Worm (Caenorhabditis elegans) whole organism, L2 larva: Measurements from ENCODE around the gene efk-1.
A peak's percentile ranks its signal among the peaks of the same experiment; 100 is the strongest.

Source experiments
- C34F6.9 ChIP-seq: fragments of 150-350 bp; optimal IDR thresholded peaks from 2 replicates; lab custom pipeline; 2014; ENCODE audit warnings: missing biosample characterization, missing genetic modification characterization
- Y55F3AM.14 ChIP-seq: fragments of 200-800 bp; sonication (Bioruptor generic); optimal IDR thresholded peaks from 2 replicates; lab custom pipeline; 2018; ENCODE audit warnings: mild to moderate bottlenecking, missing genetic modification characterization, missing compliant biosample characterization
- ZK546.5 ChIP-seq: sonication (generic microtip); optimal IDR thresholded peaks from 2 replicates; lab custom pipeline; 2017; ENCODE audit warnings: missing biosample characterization, missing genetic modification characterization
- alr-1 ChIP-seq: fragments of 150-350 bp; optimal IDR thresholded peaks from 2 replicates; lab custom pipeline; 2014; ENCODE audit warnings: missing biosample characterization, missing genetic modification characterization
- aly-2 ChIP-seq: fragments of 150-350 bp; optimal IDR thresholded peaks from 2 replicates; lab custom pipeline; 2014; ENCODE audit warnings: missing biosample characterization, missing genetic modification characterization
- ama-1 ChIP-seq: fragments of 150-350 bp; optimal IDR thresholded peaks from 2 replicates; lab custom pipeline; 2018; ENCODE audit warnings: inconsistent platforms
- blmp-1 ChIP-seq: sonication (generic microtip); optimal IDR thresholded peaks from 2 replicates; lab custom pipeline; 2017; ENCODE audit warnings: missing genetic modification characterization, mild to moderate bottlenecking, missing compliant biosample characterization, antibody characterized with exemption, moderate library complexity; ENCODE audit not compliant: insufficient read depth
- ceh-82 ChIP-seq: fragments of 150-350 bp; optimal IDR thresholded peaks from 2 replicates; lab custom pipeline; 2014; ENCODE audit warnings: missing biosample characterization, missing genetic modification characterization
- crh-2 ChIP-seq: sonication (generic microtip); optimal IDR thresholded peaks from 2 replicates; lab custom pipeline; 2017; ENCODE audit warnings: missing biosample characterization, missing genetic modification characterization
- dmd-4 ChIP-seq: sonication (generic microtip); optimal IDR thresholded peaks from 2 replicates; lab custom pipeline; 2017; ENCODE audit warnings: missing biosample characterization, missing genetic modification characterization
- egl-27 ChIP-seq: sonication (generic microtip); optimal IDR thresholded peaks from 3 replicates; lab custom pipeline; 2017; ENCODE audit warnings: missing biosample characterization, missing genetic modification reagents, missing genetic modification characterization
- elt-1 ChIP-seq: fragments of 150-350 bp; optimal IDR thresholded peaks from 2 replicates; lab custom pipeline; 2014; ENCODE audit warnings: missing biosample characterization, missing genetic modification characterization
- elt-3 ChIP-seq: sonication (generic microtip); optimal IDR thresholded peaks from 2 replicates; lab custom pipeline; 2017; ENCODE audit warnings: missing biosample characterization, missing genetic modification characterization
- fos-1 ChIP-seq: fragments of 150-350 bp; optimal IDR thresholded peaks from 2 replicates; lab custom pipeline; 2014; ENCODE audit warnings: missing biosample characterization, missing genetic modification characterization
- gmeb-1 ChIP-seq: fragments of 150-350 bp; optimal IDR thresholded peaks from 2 replicates; lab custom pipeline; 2014; ENCODE audit warnings: missing biosample characterization, missing genetic modification characterization
- lin-11 ChIP-seq: fragments of 150-350 bp; sonication (generic microtip); optimal IDR thresholded peaks from 2 replicates; lab custom pipeline; 2014; ENCODE audit warnings: missing biosample characterization, missing genetic modification characterization, inconsistent platforms, mixed read lengths
- lin-13 ChIP-seq: fragments of 150-350 bp; optimal IDR thresholded peaks from 2 replicates; lab custom pipeline; 2014; ENCODE audit warnings: missing biosample characterization, missing genetic modification reagents, missing genetic modification characterization
- lin-39 ChIP-seq: fragments of 150-350 bp; optimal IDR thresholded peaks from 2 replicates; lab custom pipeline; 2014; ENCODE audit warnings: missing biosample characterization, missing genetic modification reagents, missing genetic modification characterization
- lsy-2 ChIP-seq, 2 experiments: fragments of 150-350 bp in 1 of 2; sonication (generic microtip) in 1 of 2; optimal IDR thresholded peaks; 2 replicates each; lab custom pipeline; 2014 to 2017; ENCODE audit warnings: missing biosample characterization in 2 of 2, missing genetic modification characterization in 2 of 2
- mab-5 ChIP-seq: fragments of 150-350 bp; optimal IDR thresholded peaks from 2 replicates; lab custom pipeline; 2014; ENCODE audit warnings: missing biosample characterization, missing genetic modification characterization
- mdl-1 ChIP-seq, 2 experiments: fragments of 150-350 bp in 1 of 2; sonication (generic microtip) in 1 of 2; optimal IDR thresholded peaks; 2 replicates each; lab custom pipeline; 2017; ENCODE audit warnings: missing biosample characterization in 2 of 2, missing genetic modification characterization in 2 of 2
- nhr-10 ChIP-seq: sonication (generic microtip); optimal IDR thresholded peaks from 2 replicates; lab custom pipeline; 2017; ENCODE audit warnings: missing biosample characterization, missing genetic modification characterization
- nhr-12 ChIP-seq: fragments of 150-350 bp; optimal IDR thresholded peaks from 2 replicates; lab custom pipeline; 2014; ENCODE audit warnings: missing biosample characterization, missing genetic modification characterization
- nhr-21 ChIP-seq: fragments of 150-350 bp; optimal IDR thresholded peaks from 2 replicates; lab custom pipeline; 2014; ENCODE audit warnings: missing biosample characterization, missing genetic modification characterization
- nhr-23 ChIP-seq: fragments of 150-350 bp; optimal IDR thresholded peaks from 2 replicates; lab custom pipeline; 2014; ENCODE audit warnings: missing biosample characterization, missing genetic modification reagents, missing genetic modification characterization
- nhr-237 ChIP-seq: fragments of 150-350 bp; optimal IDR thresholded peaks from 2 replicates; lab custom pipeline; 2014; ENCODE audit warnings: missing biosample characterization, missing genetic modification characterization
- nhr-25 ChIP-seq: fragments of 150-350 bp; sonication (generic microtip); optimal IDR thresholded peaks from 3 replicates; lab custom pipeline; 2014; ENCODE audit warnings: missing biosample characterization, missing genetic modification characterization
- nhr-6 ChIP-seq: fragments of 150-350 bp; optimal IDR thresholded peaks from 2 replicates; lab custom pipeline; 2014; ENCODE audit warnings: missing biosample characterization, missing genetic modification characterization
- peb-1 ChIP-seq: fragments of 150-350 bp; optimal IDR thresholded peaks from 2 replicates; lab custom pipeline; 2014; ENCODE audit warnings: missing biosample characterization, missing genetic modification characterization
- skn-1 ChIP-seq: sonication (generic microtip); optimal IDR thresholded peaks from 2 replicates; lab custom pipeline; 2017; ENCODE audit warnings: missing biosample characterization, missing genetic modification characterization
- sma-3 ChIP-seq: sonication (generic microtip); optimal IDR thresholded peaks from 2 replicates; lab custom pipeline; 2016; ENCODE audit warnings: missing genetic modification reagents, missing genetic modification characterization, missing compliant biosample characterization
- sma-9 ChIP-seq, 2 experiments: fragments of 150-350 bp in 1 of 2; sonication (generic microtip) in 1 of 2; optimal IDR thresholded peaks; 2 replicates each; lab custom pipeline; 2014 to 2016; ENCODE audit warnings: missing genetic modification characterization in 2 of 2, mild to moderate bottlenecking in 1 of 2, missing biosample characterization in 1 of 2, missing compliant biosample characterization in 1 of 2, missing genetic modification reagents in 1 of 2, moderate library complexity in 1 of 2
- snpc-4 ChIP-seq: fragments of 150-350 bp; optimal IDR thresholded peaks from 2 replicates; lab custom pipeline; 2014; ENCODE audit warnings: missing biosample characterization, missing genetic modification characterization
- unc-39 ChIP-seq: fragments of 150-350 bp; optimal IDR thresholded peaks from 2 replicates; lab custom pipeline; 2014; ENCODE audit warnings: missing biosample characterization, missing genetic modification characterization
- unc-55 ChIP-seq: fragments of 150-350 bp; sonication (generic microtip); optimal IDR thresholded peaks from 3 replicates; lab custom pipeline; 2014; ENCODE audit warnings: missing biosample characterization, missing genetic modification reagents, missing genetic modification characterization
- unc-62 ChIP-seq: fragments of 150-350 bp; optimal IDR thresholded peaks from 2 replicates; lab custom pipeline; 2014; ENCODE audit warnings: missing biosample characterization, missing genetic modification reagents, missing genetic modification characterization
- ztf-1 ChIP-seq: fragments of 200-800 bp; sonication (Bioruptor generic); conservative IDR thresholded peaks from 2 replicates; pipeline ENCODE4 v1.3.6; 2022; ENCODE audit warnings: missing genetic modification characterization, missing compliant biosample characterization
- ztf-11 ChIP-seq: sonication (generic microtip); optimal IDR thresholded peaks from 2 replicates; lab custom pipeline; 2017; ENCODE audit warnings: missing biosample characterization, missing genetic modification characterization
- ztf-4 ChIP-seq: fragments of 150-350 bp; optimal IDR thresholded peaks from 2 replicates; lab custom pipeline; 2014; ENCODE audit warnings: missing biosample characterization, missing genetic modification characterization

efk-1 gene

ce11 chrIII:6149467-6150072 lies 18.8 kb downstream of the efk-1 start, which contains the start of the genes wht-7 and Y42G9A.1:
TSS of gene wht-7 (minus strand) at chrIII:6149597.
TSS of gene Y42G9A.1 (plus strand) at chrIII:6149961.
- TF ChIP-seq lin-39 (tag; lab: Kevin White, UChicago) (no peak), lin-11 (no peak), egl-27 (tag; lab: Kevin White, UChicago) (no peak), gmeb-1 (peak; percentile 10), crh-2 (tag; lab: Kevin White, UChicago) (no peak), nhr-25 (tag; lab: Kevin White, UChicago) (no peak), ztf-4 (tag; lab: Kevin White, UChicago) (no peak), dmd-4 (no peak), ztf-11 (tag; lab: Kevin White, UChicago) (no peak), unc-39 (tag; lab: Kevin White, UChicago) (no peak), C34F6.9 (tag; lab: Kevin White, UChicago) (no peak), fos-1 (peak; percentile 67)

- TF ChIP-seq dmd-4 (no peak), sma-9 (GFP tag; optimal IDR thresholded peaks at IDR 0.05; lab: Kevin White, UChicago) (no peak), sma-9 (tag; optimal IDR thresholded peaks at IDR 0.05; lab: Kevin White, UChicago) (no peak), lin-13 (GFP tag; lab: Kevin White, UChicago) (no peak), aly-2 (tag; lab: Kevin White, UChicago) (no peak), ztf-4 (tag; lab: Kevin White, UChicago) (no peak), elt-1 (no peak), ZK546.5 (tag; lab: Kevin White, UChicago) (no peak), unc-55 (GFP tag; lab: Kevin White, UChicago) (no peak), nhr-12 (tag; lab: Kevin White, UChicago) (no peak), unc-62 (GFP tag; lab: Kevin White, UChicago) (no peak), nhr-237 (tag; lab: Kevin White, UChicago) (no peak), nhr-21 (tag; lab: Kevin White, UChicago) (no peak), ztf-1 (GFP tag; lab: Robert Waterston, UW) (no peak), mdl-1 (tag; optimal IDR thresholded peaks at IDR 0.05; lab: Kevin White, UChicago) (no peak), unc-39 (tag; lab: Kevin White, UChicago) (no peak), nhr-25 (tag; lab: Kevin White, UChicago) (no peak), alr-1 (tag; lab: Kevin White, UChicago) (no peak)
Observed at ce11 chrIII:6148684-6149083, 19.7 kb downstream of the efk-1 start.

- peak; percentile 30 for TF ChIP-seq sma-9 (GFP tag; optimal IDR thresholded peaks at IDR 0.05; lab: Kevin White, UChicago)
- TF ChIP-seq sma-9 (tag; optimal IDR thresholded peaks at IDR 0.05; lab: Kevin White, UChicago) = no peak
- TF ChIP-seq aly-2 (tag; lab: Kevin White, UChicago) = no peak
Observed at ce11 chrIII:6147903-6148302, 20.4 kb downstream of the efk-1 start, which contains the start of gene Y42G9A.2. TSS of gene Y42G9A.2 (plus strand) at chrIII:6148186.

ce11 chrIII:6146797-6147196 lies 21.6 kb downstream of the efk-1 start:
- no peak for TF ChIP-seq unc-62 (GFP tag; lab: Kevin White, UChicago)
- no peak for TF ChIP-seq ztf-1 (GFP tag; lab: Robert Waterston, UW)
- no peak for TF ChIP-seq elt-1
- TF ChIP-seq nhr-12 (tag; lab: Kevin White, UChicago) = no peak
- TF ChIP-seq nhr-10 (tag; lab: Kevin White, UChicago) = no peak
- TF ChIP-seq, all 48 proteins: peak for 0

ce11 chrIII:6145896-6146295 lies 22.5 kb downstream of the efk-1 start, which contains the start of gene Y42G9A.3:
TSS of gene Y42G9A.3 (plus strand) at chrIII:6146258.
- TF ChIP-seq fos-1 = peak; percentile 35
- TF ChIP-seq lsy-2 (tag; optimal IDR thresholded peaks at IDR 0.05; lab: Kevin White, UChicago) = no peak
- peak; percentile 78 for TF ChIP-seq skn-1 (tag; lab: Kevin White, UChicago)
- TF ChIP-seq sma-9 (GFP tag; optimal IDR thresholded peaks at IDR 0.05; lab: Kevin White, UChicago) = peak; percentile 5
- no peak for TF ChIP-seq sma-9 (tag; optimal IDR thresholded peaks at IDR 0.05; lab: Kevin White, UChicago)
- no peak for TF ChIP-seq unc-55 (GFP tag; lab: Kevin White, UChicago)
- TF ChIP-seq, all 48 proteins: peak for 3

ce11 chrIII:6145309-6145708 lies 23.0 kb downstream of the efk-1 start:
- TF ChIP-seq mab-5 (tag; lab: Kevin White, UChicago) (no peak), skn-1 (tag; lab: Kevin White, UChicago) (no peak), peb-1 (tag; lab: Kevin White, UChicago) (no peak), blmp-1 (peak; percentile 22), ama-1 (lab: Kevin White, UChicago) (no peak), nhr-23 (tag; lab: Kevin White, UChicago) (no peak), nhr-25 (tag; lab: Kevin White, UChicago) (peak; percentile 75), snpc-4 (no peak), unc-39 (tag; lab: Kevin White, UChicago) (no peak), crh-2 (tag; lab: Kevin White, UChicago) (no peak), ztf-11 (tag; lab: Kevin White, UChicago) (no peak), sma-3 (GFP tag; lab: Kevin White, UChicago) (peak; percentile 62), Y55F3AM.14 (GFP tag; lab: Kevin White, UChicago) (no peak), nhr-6 (tag; lab: Kevin White, UChicago) (no peak), unc-62 (GFP tag; lab: Kevin White, UChicago) (no peak), elt-3 (tag; lab: Kevin White, UChicago) (no peak), ztf-4 (tag; lab: Kevin White, UChicago) (no peak), unc-55 (GFP tag; lab: Kevin White, UChicago) (no peak), alr-1 (tag; lab: Kevin White, UChicago) (no peak), aly-2 (tag; lab: Kevin White, UChicago) (no peak), nhr-237 (tag; lab: Kevin White, UChicago) (no peak), ceh-82 (tag; lab: Kevin White, UChicago) (no peak)
